Fruit fly (Drosophila melanogaster) whole organism: Measurements from ENCODE around the gene chm.

Source experiments
- CG8478 ChIP-seq: fragments of >200 bp; optimal IDR thresholded peaks from 2 replicates; lab custom pipeline; 2018; ENCODE audit warnings: inconsistent platforms
- Dll ChIP-seq: fragments of >200 bp; optimal IDR thresholded peaks from 2 replicates; lab custom pipeline; 2017
- EcR ChIP-seq, 2 experiments: fragments of >200 bp; optimal IDR thresholded peaks; 2 replicates each; lab custom pipeline; 2017; ENCODE audit warnings: missing biosample characterization in 2 of 2, missing genetic modification characterization in 2 of 2, missing genetic modification reagents in 2 of 2
- pan ChIP-seq: fragments of >200 bp; optimal IDR thresholded peaks from 2 replicates; lab custom pipeline; 2017
- psq ChIP-seq: fragments of >200 bp; optimal IDR thresholded peaks from 2 replicates; lab custom pipeline; 2017

DNA sequence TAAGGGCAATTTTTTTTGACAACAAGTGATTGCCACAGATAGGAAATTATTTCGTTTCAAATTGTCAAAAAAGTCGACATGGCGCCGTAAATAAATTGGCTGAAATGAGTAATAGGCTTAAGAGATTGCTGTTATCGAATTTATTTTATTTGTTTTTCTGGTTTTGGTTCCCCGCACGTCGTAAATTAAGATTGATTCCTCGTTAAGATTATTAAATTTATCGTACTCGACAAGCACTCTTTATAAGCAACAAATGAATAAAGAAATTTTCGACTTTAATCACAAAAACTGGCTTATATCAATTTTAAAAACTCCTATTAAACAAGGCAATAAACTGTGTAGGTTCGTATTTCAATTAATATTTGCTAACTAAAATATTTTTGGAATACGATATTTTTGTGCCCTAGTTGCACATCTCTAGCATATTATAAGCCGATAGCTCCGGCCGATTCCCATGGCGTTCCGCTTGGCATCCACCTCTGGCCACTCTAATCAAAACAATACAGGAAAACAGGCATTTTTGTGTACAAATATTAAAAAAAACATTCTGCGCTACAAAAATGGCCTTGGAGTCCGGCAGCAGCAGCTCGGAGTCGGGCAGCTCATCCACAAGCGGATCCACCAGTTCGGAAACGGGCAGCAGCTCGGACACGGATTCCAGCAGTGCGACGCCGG is at the start of gene chm:
- TF ChIP-seq EcR (GFP tag; optimal IDR thresholded peaks at IDR 0.05; lab: Kevin White, UChicago) = no peak
- no peak for TF ChIP-seq psq (lab: Kevin White, UChicago)
- TF ChIP-seq Dll (lab: Kevin White, UChicago) = no peak
- no peak for TF ChIP-seq CG8478 (lab: Kevin White, UChicago)
- TF ChIP-seq pan (lab: Kevin White, UChicago) = no peak
